Worm (Caenorhabditis elegans) whole organism, mixed stage, embryonic: ENCODE measurements around the gene D2023.4.

Experiments used
- ceh-39 ChIP-seq: fragments of 150-350 bp; optimal IDR thresholded peaks from 2 replicates; lab custom pipeline; 2014; ENCODE audit warnings: missing biosample characterization, missing genetic modification characterization
- ceh-83 ChIP-seq: fragments of 200-800 bp; sonication (Bioruptor generic); optimal IDR thresholded peaks from 2 replicates; lab custom pipeline; 2018; ENCODE audit warnings: mild to moderate bottlenecking, missing genetic modification characterization, missing compliant biosample characterization
- ces-1 ChIP-seq: fragments of 150-350 bp; optimal IDR thresholded peaks from 2 replicates; lab custom pipeline; 2014; ENCODE audit warnings: missing biosample characterization, missing genetic modification reagents, missing genetic modification characterization
- lsy-2 ChIP-seq: fragments of 150-350 bp; optimal IDR thresholded peaks from 2 replicates; lab custom pipeline; 2014; ENCODE audit warnings: missing biosample characterization, missing genetic modification characterization
- mab-5 ChIP-seq: fragments of 150-350 bp; optimal IDR thresholded peaks from 2 replicates; lab custom pipeline; 2014; ENCODE audit warnings: missing biosample characterization, missing genetic modification characterization
- nhr-12 ChIP-seq: fragments of 150-350 bp; optimal IDR thresholded peaks from 2 replicates; lab custom pipeline; 2014; ENCODE audit warnings: missing biosample characterization, missing genetic modification characterization
- pha-4 ChIP-seq: fragments of 150-350 bp; optimal IDR thresholded peaks from 2 replicates; lab custom pipeline; 2018; ENCODE audit warnings: missing biosample characterization, missing genetic modification reagents, missing genetic modification characterization
- unc-39 ChIP-seq: fragments of 150-350 bp; optimal IDR thresholded peaks from 2 replicates; lab custom pipeline; 2014; ENCODE audit warnings: missing biosample characterization, missing genetic modification characterization
- unc-62 ChIP-seq: fragments of 150-350 bp; optimal IDR thresholded peaks from 2 replicates; lab custom pipeline; 2014; ENCODE audit warnings: missing biosample characterization, missing genetic modification reagents, missing genetic modification characterization
- ztf-11 ChIP-seq: fragments of 150-350 bp; optimal IDR thresholded peaks from 2 replicates; lab custom pipeline; 2014; ENCODE audit warnings: missing biosample characterization, missing genetic modification characterization

ce11 chrV:11849408-11849807, 23.8 kb upstream of the D2023.4 start:
- TF ChIP-seq nhr-12 (tag; lab: Kevin White, UChicago) (no peak), unc-62 (GFP tag; lab: Kevin White, UChicago) (no peak), unc-39 (no peak), ces-1 (GFP tag; lab: Kevin White, UChicago) (no peak), mab-5 (tag; lab: Kevin White, UChicago) (no peak), pha-4 (tag; lab: Kevin White, UChicago) (no peak), ceh-83 (GFP tag; lab: Kevin White, UChicago) (no peak), lsy-2 (tag; lab: Kevin White, UChicago) (no peak), ceh-39 (tag; lab: Kevin White, UChicago) (no peak), ztf-11 (tag; lab: Kevin White, UChicago) (no peak)
